Fruit fly (Drosophila melanogaster): Measurements from ENCODE around the gene ncd.

The ncd gene

DNA sequence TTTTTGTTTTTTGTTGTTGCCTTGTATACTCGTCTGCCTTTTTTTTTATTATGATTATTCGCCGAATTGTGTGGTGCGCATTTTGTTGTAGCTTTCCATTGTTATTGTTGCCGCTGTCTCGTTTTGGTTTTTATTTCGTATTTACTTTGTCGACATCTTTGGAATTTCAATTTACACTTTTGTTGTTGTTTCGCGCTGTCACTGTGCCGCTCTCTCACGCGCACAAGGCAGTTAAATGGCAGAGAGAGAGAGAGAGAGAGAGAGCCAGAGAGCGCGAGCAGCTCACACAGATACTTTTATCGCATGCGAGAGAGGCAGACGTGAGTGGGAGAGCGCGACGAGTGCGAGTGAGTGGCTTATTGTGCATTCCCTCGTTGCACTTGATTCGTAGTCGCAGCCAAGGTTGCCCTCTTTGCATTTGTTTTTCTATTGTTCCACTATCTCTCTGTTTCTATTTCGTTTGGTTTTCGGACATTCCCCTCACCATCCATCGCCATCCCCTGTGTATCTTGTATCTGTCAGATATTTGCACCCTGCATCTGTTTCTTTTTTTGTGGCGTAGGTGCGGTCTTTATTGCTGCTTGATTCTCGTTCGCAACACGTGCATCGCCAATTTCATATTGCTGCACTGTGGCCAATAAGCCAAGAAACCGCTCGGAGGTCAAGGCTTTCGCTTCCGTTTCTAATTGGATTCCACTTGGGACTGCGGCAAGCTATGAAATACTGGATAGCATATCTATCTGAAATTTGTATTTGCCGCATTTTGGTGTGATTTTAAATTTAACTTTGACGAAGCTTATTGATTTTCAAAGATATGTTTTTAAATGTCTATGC is 32.4 kb downstream of the ncd start (continued):
- TF ChIP-seq sens (GFP tag), result peak; percentile 31
- TF ChIP-seq CG42726 (GFP tag; IDR thresholded peaks at IDR 0.05; ENCODE audit: partially characterized antibody), result no peak
- TF ChIP-seq CG12659 (GFP tag; optimal IDR thresholded peaks at IDR 0.05), result no peak
- peak; percentile 95 for TF ChIP-seq CG15514 (GFP tag; optimal IDR thresholded peaks at IDR 0.05)
- TF ChIP-seq Tbp (GFP tag; optimal IDR thresholded peaks at IDR 0.05), result peak; percentile 83
- no peak for TF ChIP-seq CG2120 (GFP tag; optimal IDR thresholded peaks at IDR 0.05)
- no peak for TF ChIP-seq CG10565 (GFP tag; optimal IDR thresholded peaks at IDR 0.05)
- no peak for TF ChIP-seq pho (GFP tag; optimal IDR thresholded peaks at IDR 0.05)
- peak; percentile 65 for TF ChIP-seq chm (GFP tag; IDR thresholded peaks at IDR 0.05)
- peak; percentile 91 for TF ChIP-seq CG4360 (GFP tag; IDR thresholded peaks at IDR 0.05)
- TF ChIP-seq CG7357 (GFP tag; IDR thresholded peaks at IDR 0.05), result no peak
- TF ChIP-seq vvl (GFP tag; IDR thresholded peaks at IDR 0.05), result peak; percentile 43; the same call in 1 of the 2 replicates
- TF ChIP-seq slp2 (GFP tag; optimal IDR thresholded peaks at IDR 0.05), result no peak
- TF ChIP-seq CG14667 (GFP tag; IDR thresholded peaks at IDR 0.05), result no peak
- no peak for TF ChIP-seq pan (optimal IDR thresholded peaks at IDR 0.05)
- peak in 1 of 2 experiments; percentile 34 for TF ChIP-seq pan (GFP tag; optimal IDR thresholded peaks at IDR 0.05 in 1 of 2, IDR thresholded peaks at IDR 0.05 in 1 of 2)
- no peak for TF ChIP-seq gsb (GFP tag; IDR thresholded peaks at IDR 0.05)
- TF ChIP-seq CG3838 (GFP tag; optimal IDR thresholded peaks at IDR 0.05), result no peak
- no peak for TF ChIP-seq dan (GFP tag; IDR thresholded peaks at IDR 0.05)
- TF ChIP-seq pros (GFP tag; optimal IDR thresholded peaks at IDR 0.05), result peak; percentile 29
- no peak for TF ChIP-seq slbo (GFP tag; IDR thresholded peaks at IDR 0.05)
- peak; percentile 47 for TF ChIP-seq mirr (GFP tag; optimal IDR thresholded peaks at IDR 0.05)
- TF ChIP-seq CG3065 (GFP tag; optimal IDR thresholded peaks at IDR 0.05), result no peak
- no peak for TF ChIP-seq Asciz (GFP tag; optimal IDR thresholded peaks at IDR 0.05)
- TF ChIP-seq usp (GFP tag; optimal IDR thresholded peaks at IDR 0.05), result no peak
- peak; percentile 26 for TF ChIP-seq BtbVII (GFP tag; optimal IDR thresholded peaks at IDR 0.05)
- no peak for TF ChIP-seq fd102C (GFP tag; optimal IDR thresholded peaks at IDR 0.05)
- TF ChIP-seq aop (GFP tag; IDR thresholded peaks at IDR 0.05), result no peak
- TF ChIP-seq CG17385 (GFP tag; optimal IDR thresholded peaks at IDR 0.05), result peak; percentile 45
- no peak for TF ChIP-seq CG10147 (GFP tag; optimal IDR thresholded peaks at IDR 0.05)
- no peak for TF ChIP-seq ara (GFP tag; IDR thresholded peaks at IDR 0.05)
- no peak for TF ChIP-seq pum (GFP tag; optimal IDR thresholded peaks at IDR 0.05)
- no peak for TF ChIP-seq CG9727 (GFP tag; optimal IDR thresholded peaks at IDR 0.05)
- no peak for TF ChIP-seq org-1 (GFP tag; optimal IDR thresholded peaks at IDR 0.05)
- no peak for TF ChIP-seq Mrtf (GFP tag; IDR thresholded peaks at IDR 0.05)
- no peak; the same call in 2 of the 3 replicates for TF ChIP-seq row (GFP tag; IDR thresholded peaks at IDR 0.05)
- no peak for TF ChIP-seq sima (GFP tag; optimal IDR thresholded peaks at IDR 0.05)
- TF ChIP-seq CG17568 (GFP tag; optimal IDR thresholded peaks at IDR 0.05), result no peak
- no peak for TF ChIP-seq CG7786 (GFP tag; optimal IDR thresholded peaks at IDR 0.05)
- no peak for TF ChIP-seq CG15011 (GFP tag; optimal IDR thresholded peaks at IDR 0.05)
- TF ChIP-seq onecut (GFP tag; IDR thresholded peaks at IDR 0.05), result 0 out of 2 replicates have a peak, but pooled peaks have one; percentile 25
- no peak for TF ChIP-seq H2.0 (GFP tag; IDR thresholded peaks at IDR 0.05)
- no peak for TF ChIP-seq lola (GFP tag; optimal IDR thresholded peaks at IDR 0.05)
- no peak for TF ChIP-seq gsb-n (tag; optimal IDR thresholded peaks at IDR 0.05)
- no peak for TF ChIP-seq CG31388 (GFP tag; optimal IDR thresholded peaks at IDR 0.05)
- TF ChIP-seq Ada2b (GFP tag; IDR thresholded peaks at IDR 0.05), result no peak
- TF ChIP-seq CG14710 (tag; optimal IDR thresholded peaks at IDR 0.05), result no peak
- TF ChIP-seq btn (GFP tag; optimal IDR thresholded peaks at IDR 0.05), result no peak
- TF ChIP-seq CG3726 (GFP tag; IDR thresholded peaks at IDR 0.05), result no peak
- no peak for TF ChIP-seq Dref (GFP tag; IDR thresholded peaks at IDR 0.05)
- no peak for TF ChIP-seq zfh2 (GFP tag; optimal IDR thresholded peaks at IDR 0.05)

Data from whole organism, embryonic.